Worm (Caenorhabditis elegans) whole organism, L4 larva: ENCODE results near the gene Y39A1A.31.

Experiments
- D1046.2 ChIP-seq: fragments of 200-800 bp; sonication (Bioruptor generic); IDR thresholded peaks from 2 replicates; pipeline ENCODE4 v1.3.6; 2022; ENCODE audit warnings: missing genetic modification characterization, missing compliant biosample characterization
- F44E2.7 ChIP-seq: fragments of 200-800 bp; sonication (Bioruptor generic); IDR thresholded peaks from 2 replicates; pipeline ENCODE4 v2.1.2; 2022; ENCODE audit warnings: missing genetic modification characterization, missing compliant biosample characterization
- F49E8.2 ChIP-seq: sonication (generic microtip); optimal IDR thresholded peaks from 2 replicates; lab custom pipeline; 2016; ENCODE audit warnings: missing compliant biosample characterization, mild to moderate bottlenecking, missing genetic modification characterization, borderline replicate concordance
- R02D3.7 ChIP-seq: fragments of 150-350 bp; sonication (generic microtip); optimal IDR thresholded peaks from 3 replicates; lab custom pipeline; 2014; ENCODE audit warnings: missing biosample characterization, missing genetic modification characterization
- T20F7.1 ChIP-seq: fragments of 200-800 bp; sonication (Bioruptor generic); optimal IDR thresholded peaks from 2 replicates; lab custom pipeline; 2018; ENCODE audit warnings: mild to moderate bottlenecking, missing genetic modification characterization, missing compliant biosample characterization
- T26A8.4 ChIP-seq: fragments of 200-800 bp; sonication (Bioruptor generic); IDR thresholded peaks from 2 replicates; pipeline ENCODE4 v1.3.6; 2022; ENCODE audit warnings: missing genetic modification characterization, missing compliant biosample characterization
- Y5F2A.4 ChIP-seq: fragments of 200-800 bp; sonication (Bioruptor generic); optimal IDR thresholded peaks from 2 replicates; lab custom pipeline; 2018; ENCODE audit warnings: mild to moderate bottlenecking, missing genetic modification characterization, missing compliant biosample characterization
- arid-1 ChIP-seq: fragments of 200-800 bp; sonication (Bioruptor generic); conservative IDR thresholded peaks from 2 replicates; pipeline ENCODE4 v1.3.6; 2022; ENCODE audit warnings: missing genetic modification reagents, missing genetic modification characterization, missing compliant biosample characterization
- ceh-44 ChIP-seq: fragments of 200-800 bp; sonication (Bioruptor generic); IDR thresholded peaks from 2 replicates; pipeline ENCODE4 v1.3.6; 2022; ENCODE audit warnings: missing genetic modification reagents, missing genetic modification characterization, missing compliant biosample characterization
- ceh-82 ChIP-seq: sonication (generic microtip); optimal IDR thresholded peaks from 2 replicates; lab custom pipeline; 2017; ENCODE audit warnings: missing biosample characterization, missing genetic modification characterization
- ces-1 ChIP-seq: fragments of 150-350 bp; sonication (generic microtip); optimal IDR thresholded peaks from 4 replicates; lab custom pipeline; 2014; ENCODE audit warnings: missing biosample characterization, missing genetic modification reagents, missing genetic modification characterization
- daf-12 ChIP-seq: fragments of 150-350 bp; optimal IDR thresholded peaks from 2 replicates; lab custom pipeline; 2014; ENCODE audit warnings: missing biosample characterization, missing genetic modification reagents, missing genetic modification characterization
- daf-16 ChIP-seq, 3 experiments: sonication (generic microtip); optimal IDR thresholded peaks; 2 replicates each; lab custom pipeline; 2016 to 2017; ENCODE audit warnings: missing genetic modification characterization in 3 of 3, missing genetic modification reagents in 3 of 3, mild to moderate bottlenecking in 2 of 3, missing compliant biosample characterization in 2 of 3, missing biosample characterization in 1 of 3, moderate library complexity in 1 of 3
- daf-19 ChIP-seq: fragments of 200-800 bp; sonication (Bioruptor generic); conservative IDR thresholded peaks from 2 replicates; pipeline ENCODE4 v1.3.6; 2022; ENCODE audit warnings: missing genetic modification characterization, missing compliant biosample characterization
- daf-8 ChIP-seq: fragments of 200-800 bp; sonication (Bioruptor generic); IDR thresholded peaks from 2 replicates; pipeline ENCODE4 v1.3.6; 2022; ENCODE audit warnings: missing genetic modification characterization, missing compliant biosample characterization
- dmd-9 ChIP-seq: fragments of 200-800 bp; sonication (Bioruptor generic); IDR thresholded peaks from 2 replicates; pipeline ENCODE4 v1.3.6; 2022; ENCODE audit warnings: missing genetic modification reagents, missing genetic modification characterization, missing compliant biosample characterization
- dpl-1 ChIP-seq: fragments of 150-350 bp; optimal IDR thresholded peaks from 2 replicates; lab custom pipeline; 2014; ENCODE audit warnings: missing biosample characterization, missing genetic modification reagents, missing genetic modification characterization
- dve-1 ChIP-seq: sonication (generic microtip); optimal IDR thresholded peaks from 2 replicates; lab custom pipeline; 2017; ENCODE audit warnings: antibody characterized with exemption, mild to moderate bottlenecking, missing genetic modification characterization, missing compliant biosample characterization; ENCODE audit not compliant: insufficient read depth
- hif-1 ChIP-seq, 2 experiments: sonication (generic microtip); optimal IDR thresholded peaks; 2 replicates each; lab custom pipeline; 2016 to 2017; ENCODE audit warnings: missing compliant biosample characterization in 2 of 2, missing genetic modification characterization in 2 of 2, missing genetic modification reagents in 2 of 2, missing genotype in 2 of 2, mild to moderate bottlenecking in 1 of 2
- hlh-11 ChIP-seq: fragments of 200-800 bp; sonication (Bioruptor generic); optimal IDR thresholded peaks from 2 replicates; lab custom pipeline; 2018; ENCODE audit warnings: mild to moderate bottlenecking, missing genetic modification characterization, missing compliant biosample characterization
- hlh-30 ChIP-seq: sonication (generic microtip); optimal IDR thresholded peaks from 2 replicates; lab custom pipeline; 2017; ENCODE audit warnings: antibody characterized with exemption, mild to moderate bottlenecking, missing genetic modification characterization, missing compliant biosample characterization; ENCODE audit not compliant: insufficient read depth
- hmg-1.1 ChIP-seq: fragments of 200-800 bp; sonication (Bioruptor generic); IDR thresholded peaks from 2 replicates; pipeline ENCODE4 v1.3.6; 2022; ENCODE audit warnings: missing genetic modification reagents, missing genetic modification characterization, missing compliant biosample characterization
- lin-29 ChIP-seq: fragments of 200-800 bp; sonication (Bioruptor generic); IDR thresholded peaks from 2 replicates; pipeline ENCODE4 v1.3.6; 2022; ENCODE audit warnings: missing genetic modification reagents, missing genetic modification characterization, missing compliant biosample characterization
- lin-39 ChIP-seq: fragments of 150-350 bp; optimal IDR thresholded peaks from 2 replicates; lab custom pipeline; 2014; ENCODE audit warnings: missing biosample characterization, missing genetic modification reagents, missing genetic modification characterization
- lir-3 ChIP-seq: sonication (generic microtip); optimal IDR thresholded peaks from 2 replicates; lab custom pipeline; 2016; ENCODE audit warnings: mild to moderate bottlenecking, missing genetic modification characterization, missing compliant biosample characterization
- lsy-2 ChIP-seq, 2 experiments: fragments of 150-350 bp in 1 of 2; sonication (generic microtip) in 1 of 2; optimal IDR thresholded peaks; 2 replicates each; lab custom pipeline; 2014 to 2017; ENCODE audit warnings: missing biosample characterization in 2 of 2, missing genetic modification characterization in 2 of 2
- mdt-29 ChIP-seq: fragments of 200-800 bp; sonication (Bioruptor generic); IDR thresholded peaks from 2 replicates; pipeline ENCODE4 v1.3.6; 2022; ENCODE audit warnings: missing genetic modification reagents, missing genetic modification characterization, missing compliant biosample characterization
- mxl-2 ChIP-seq: fragments of 200-800 bp; sonication (Bioruptor generic); conservative IDR thresholded peaks from 2 replicates; pipeline ENCODE4 v1.3.6; 2022; ENCODE audit warnings: missing genetic modification reagents, missing genetic modification characterization, missing compliant biosample characterization
- nhr-10 ChIP-seq: fragments of 150-350 bp; optimal IDR thresholded peaks from 2 replicates; lab custom pipeline; 2014; ENCODE audit warnings: missing biosample characterization, missing genetic modification characterization
- nhr-102 ChIP-seq: sonication (generic microtip); optimal IDR thresholded peaks from 2 replicates; lab custom pipeline; 2016; ENCODE audit warnings: mild to moderate bottlenecking, missing genetic modification characterization, moderate library complexity, missing compliant biosample characterization
- nhr-28 ChIP-seq: fragments of 150-350 bp; optimal IDR thresholded peaks from 2 replicates; lab custom pipeline; 2014; ENCODE audit warnings: missing biosample characterization, missing genetic modification characterization
- nhr-41 ChIP-seq: fragments of 200-800 bp; sonication (Bioruptor generic); IDR thresholded peaks from 2 replicates; pipeline ENCODE4 v1.3.6; 2022; ENCODE audit warnings: missing genetic modification reagents, missing genetic modification characterization, missing compliant biosample characterization
- nhr-76 ChIP-seq: fragments of 150-350 bp; optimal IDR thresholded peaks from 2 replicates; lab custom pipeline; 2014; ENCODE audit warnings: missing biosample characterization, missing genetic modification characterization
- nhr-77 ChIP-seq: fragments of 150-350 bp; optimal IDR thresholded peaks from 2 replicates; lab custom pipeline; 2014; ENCODE audit warnings: missing biosample characterization, missing genetic modification characterization
- php-3 ChIP-seq: fragments of 200-800 bp; sonication (Bioruptor generic); IDR thresholded peaks from 2 replicates; pipeline ENCODE4 v1.3.6; 2022; ENCODE audit warnings: missing genetic modification reagents, missing genetic modification characterization, missing compliant biosample characterization
- pqm-1 ChIP-seq: sonication (generic microtip); optimal IDR thresholded peaks from 2 replicates; lab custom pipeline; 2017; ENCODE audit warnings: missing biosample characterization, missing genetic modification characterization
- saeg-2 ChIP-seq: fragments of 200-800 bp; sonication (Bioruptor generic); IDR thresholded peaks from 2 replicates; pipeline ENCODE4 v1.3.6; 2022; ENCODE audit warnings: missing genetic modification reagents, missing genetic modification characterization, missing compliant biosample characterization
- sdz-12 ChIP-seq: fragments of 200-800 bp; sonication (Bioruptor generic); optimal IDR thresholded peaks from 2 replicates; lab custom pipeline; 2018; ENCODE audit warnings: mild to moderate bottlenecking, missing genetic modification characterization, missing compliant biosample characterization
- snpc-1.2 ChIP-seq: fragments of 200-800 bp; sonication (Bioruptor generic); IDR thresholded peaks from 2 replicates; pipeline ENCODE4 v1.3.6; 2022; ENCODE audit warnings: missing genetic modification reagents, missing genetic modification characterization, missing compliant biosample characterization
- snpc-4 ChIP-seq: fragments of 150-350 bp; optimal IDR thresholded peaks from 2 replicates; lab custom pipeline; 2014; ENCODE audit warnings: missing biosample characterization, missing genetic modification characterization
- tag-97 ChIP-seq: fragments of 200-800 bp; sonication (Bioruptor generic); IDR thresholded peaks from 2 replicates; pipeline ENCODE4 v1.3.6; 2022; ENCODE audit warnings: missing genetic modification characterization, missing compliant biosample characterization
- tra-1 ChIP-seq: fragments of 200-800 bp; sonication (Bioruptor generic); IDR thresholded peaks from 2 replicates; pipeline ENCODE4 v1.3.6; 2022; ENCODE audit warnings: missing genetic modification reagents, missing genetic modification characterization, missing compliant biosample characterization
- unc-62 ChIP-seq, 3 experiments: fragments of 150-350 bp in 1 of 3; sonication (generic microtip); optimal IDR thresholded peaks in 2 of 3; peaks in 1 of 3; 1 replicate in 1 of 3; 2 replicates in 2 of 3; lab custom pipeline; 2014 to 2017; ENCODE audit warnings: missing biosample characterization in 3 of 3, missing genetic modification characterization in 3 of 3, missing genetic modification reagents in 3 of 3, missing genotype in 1 of 3
- vab-7 ChIP-seq: fragments of 200-800 bp; sonication (Bioruptor generic); IDR thresholded peaks from 2 replicates; pipeline ENCODE4 v1.3.6; 2022; ENCODE audit warnings: missing genetic modification reagents, missing genetic modification characterization, missing compliant biosample characterization
- zfp-2 ChIP-seq: sonication (generic microtip); optimal IDR thresholded peaks from 2 replicates; lab custom pipeline; 2016; ENCODE audit warnings: mild to moderate bottlenecking, missing genetic modification characterization, missing compliant biosample characterization
- zip-11 ChIP-seq: fragments of 200-800 bp; sonication (Bioruptor generic); IDR thresholded peaks from 2 replicates; pipeline ENCODE4 v1.3.6; 2022; ENCODE audit warnings: missing genetic modification characterization, missing compliant biosample characterization

The Y39A1A.31 gene

ce11 chrIII:10719057-10719456, 30.1 kb upstream of the Y39A1A.31 start (continued):
- TF ChIP-seq zip-11 (GFP tag; lab: Robert Waterston, UW), result no peak
- no peak for TF ChIP-seq snpc-1.2
- no peak for TF ChIP-seq hif-1 (tag; optimal IDR thresholded peaks at IDR 0.05; lab: Kevin White, UChicago)
- no peak for TF ChIP-seq hmg-1.1
- 0 out of 2 replicates have a peak, but pooled peaks have one; percentile 27 for TF ChIP-seq arid-1 (GFP tag; lab: Robert Waterston, UW)
- peak; percentile 31 for TF ChIP-seq nhr-10
- peak; percentile 29 for TF ChIP-seq T20F7.1 (GFP tag; lab: Kevin White, UChicago)
- TF ChIP-seq hlh-30 (tag; lab: Kevin White, UChicago), result peak; percentile 61
- peak; percentile 68 for TF ChIP-seq dve-1 (tag; lab: Kevin White, UChicago)
- 0 out of 2 replicates have a peak, but pooled peaks have one; percentile 33 for TF ChIP-seq tra-1
- TF ChIP-seq dpl-1 (GFP tag; lab: Kevin White, UChicago), result no peak
- no peak for TF ChIP-seq zfp-2 (tag; lab: Kevin White, UChicago)
- TF ChIP-seq daf-19 (GFP tag; lab: Robert Waterston, UW), result no peak
- no peak for TF ChIP-seq daf-16 (GFP tag; optimal IDR thresholded peaks at IDR 0.05; lab: Kevin White, UChicago)
- TF ChIP-seq daf-16 (tag; optimal IDR thresholded peaks at IDR 0.05; lab: Kevin White, UChicago), result peak; percentile 22
- no peak for TF ChIP-seq D1046.2 (GFP tag; lab: Robert Waterston, UW)

ce11 chrIII:10718078-10718477, 29.1 kb upstream of the Y39A1A.31 start:
- TF ChIP-seq hlh-11 (tag; lab: Kevin White, UChicago) (peak; percentile 27), vab-7 (GFP tag; lab: Robert Waterston, UW) (no peak), lsy-2 (tag; optimal IDR thresholded peaks at IDR 0.05; lab: Kevin White, UChicago) (peak in 1 of 2 experiments; percentile 41), arid-1 (GFP tag; lab: Robert Waterston, UW) (no peak), lin-29 (GFP tag; lab: Robert Waterston, UW) (no peak), nhr-28 (tag; lab: Kevin White, UChicago) (peak; percentile 88), mdt-29 (GFP tag; lab: Robert Waterston, UW) (0 out of 2 replicates have a peak, but pooled peaks have one; percentile 23), snpc-4 (no peak)

- TF ChIP-seq dpl-1 (GFP tag; lab: Kevin White, UChicago) (peak; percentile 8), ces-1 (GFP tag; lab: Kevin White, UChicago) (no peak), lir-3 (tag; lab: Kevin White, UChicago) (no peak), dve-1 (tag; lab: Kevin White, UChicago) (peak; percentile 93), tra-1 (peak; percentile 64; the same call in 1 of the 2 replicates), nhr-102 (peak; percentile 38), tag-97 (no peak), nhr-77 (tag; lab: Kevin White, UChicago) (peak; percentile 35), daf-8 (GFP tag; lab: Robert Waterston, UW) (no peak), F49E8.2 (tag; lab: Kevin White, UChicago) (no peak), php-3 (GFP tag; lab: Robert Waterston, UW) (peak; percentile 46), saeg-2 (GFP tag; lab: Robert Waterston, UW) (no peak), mxl-2 (GFP tag; lab: Robert Waterston, UW) (no peak), F44E2.7 (no peak), sdz-12 (no peak), T26A8.4 (GFP tag; lab: Robert Waterston, UW) (peak; percentile 26; the same call in 1 of the 2 replicates), Y5F2A.4 (no peak), zfp-2 (tag; lab: Kevin White, UChicago) (no peak), dmd-9 (GFP tag; lab: Robert Waterston, UW) (0 out of 2 replicates have a peak, but pooled peaks have one; percentile 48), ceh-44 (no peak), unc-62 (GFP tag; optimal IDR thresholded peaks at IDR 0.05 in 1 of 2; lab: Kevin White, UChicago) (peak in 1 of 2 experiments; percentile 93), unc-62 (tag; optimal IDR thresholded peaks at IDR 0.05; lab: Kevin White, UChicago) (no peak), nhr-28 (tag; lab: Kevin White, UChicago) (peak; percentile 76), R02D3.7 (tag; lab: Kevin White, UChicago) (no peak), lin-29 (GFP tag; lab: Robert Waterston, UW) (no peak), nhr-76 (tag; lab: Kevin White, UChicago) (no peak), lin-39 (tag; lab: Kevin White, UChicago) (no peak), daf-12 (tag; lab: Kevin White, UChicago) (no peak), pqm-1 (tag; lab: Kevin White, UChicago) (no peak), ceh-82 (no peak), nhr-41 (GFP tag; lab: Robert Waterston, UW) (no peak)
Observed at ce11 chrIII:10717479-10717878, 28.5 kb upstream of the Y39A1A.31 start.
